Fruit fly (Drosophila melanogaster) whole organism, adult: ENCODE measurements around the gene CG10375.
A peak's percentile ranks its signal among the peaks of the same experiment; 100 is the strongest.

Experiments
- CG11617 ChIP-seq: fragments of 200-800 bp; sonication (Bioruptor generic); optimal IDR thresholded peaks from 2 replicates; lab custom pipeline; 2017; ENCODE audit warnings: mild to moderate bottlenecking, missing biosample characterization, missing genetic modification reagents, missing genetic modification characterization
- CG12768 ChIP-seq: fragments of 200-800 bp; sonication (Bioruptor generic); optimal IDR thresholded peaks from 2 replicates; lab custom pipeline; 2017; ENCODE audit warnings: missing biosample characterization, missing genetic modification characterization, mild to moderate bottlenecking, moderate library complexity, missing genetic modification reagents
- CG14711 ChIP-seq: fragments of 200-800 bp; sonication (Bioruptor generic); optimal IDR thresholded peaks from 2 replicates; lab custom pipeline; 2018; ENCODE audit warnings: missing biosample characterization, mild to moderate bottlenecking, missing genetic modification characterization, moderate library complexity
- CG1620 ChIP-seq: fragments of 200-800 bp; sonication (Bioruptor generic); optimal IDR thresholded peaks from 2 replicates; lab custom pipeline; 2016; ENCODE audit warnings: missing biosample characterization, missing genetic modification characterization
- CG33017 ChIP-seq: fragments of 200-800 bp; sonication (Bioruptor generic); optimal IDR thresholded peaks from 2 replicates; lab custom pipeline; 2018; ENCODE audit warnings: missing biosample characterization, mild to moderate bottlenecking, missing genetic modification characterization, moderate library complexity
- CG5204 ChIP-seq: fragments of 200-800 bp; sonication (Bioruptor generic); optimal IDR thresholded peaks from 2 replicates; lab custom pipeline; 2016; ENCODE audit warnings: missing biosample characterization, missing genetic modification characterization
- CG7045 ChIP-seq: fragments of 200-800 bp; sonication (Bioruptor generic); optimal IDR thresholded peaks from 2 replicates; lab custom pipeline; 2017; ENCODE audit warnings: missing biosample characterization, mild to moderate bottlenecking, missing genetic modification characterization
- CG7101 ChIP-seq: fragments of 200-800 bp; sonication (Bioruptor generic); optimal IDR thresholded peaks from 2 replicates; lab custom pipeline; 2018; ENCODE audit warnings: missing biosample characterization, mild to moderate bottlenecking, missing genetic modification characterization, moderate library complexity
- Clk ChIP-seq: fragments of 200-800 bp; sonication (Bioruptor generic); optimal IDR thresholded peaks from 2 replicates; lab custom pipeline; 2017; ENCODE audit warnings: missing biosample characterization, missing genetic modification characterization
- Crg-1 ChIP-seq: fragments of 200-800 bp; sonication (Bioruptor generic); optimal IDR thresholded peaks from 2 replicates; lab custom pipeline; 2016; ENCODE audit warnings: missing biosample characterization, missing genetic modification characterization
- Hr96 ChIP-seq: fragments of 200-800 bp; sonication (Bioruptor generic); optimal IDR thresholded peaks from 2 replicates; lab custom pipeline; 2016; ENCODE audit warnings: missing biosample characterization, missing genetic modification characterization
- Mnt ChIP-seq: fragments of 200-800 bp; sonication (Bioruptor generic); optimal IDR thresholded peaks from 2 replicates; lab custom pipeline; 2016; ENCODE audit warnings: missing biosample characterization, mild to moderate bottlenecking, missing genetic modification characterization
- bab1 ChIP-seq: fragments of 200-800 bp; sonication (Bioruptor generic); optimal IDR thresholded peaks from 3 replicates; lab custom pipeline; 2019; ENCODE audit warnings: missing biosample characterization, mild to moderate bottlenecking, missing genetic modification characterization, moderate library complexity
- cic ChIP-seq: fragments of 200-800 bp; sonication (Bioruptor generic); optimal IDR thresholded peaks from 2 replicates; lab custom pipeline; 2017; ENCODE audit warnings: missing biosample characterization, mild to moderate bottlenecking, missing genetic modification characterization, moderate library complexity
- cnc ChIP-seq, 2 experiments: fragments of >200 bp; optimal IDR thresholded peaks; 2 replicates each; lab custom pipeline; 2017
- kay ChIP-seq: fragments of 200-800 bp; sonication (Bioruptor generic); peaks from one replicate; lab custom pipeline; 2016; ENCODE audit warnings: missing biosample characterization, missing genetic modification characterization, borderline replicate concordance
- ovo ChIP-seq: fragments of 200-800 bp; sonication (Bioruptor generic); optimal IDR thresholded peaks from 2 replicates; lab custom pipeline; 2016; ENCODE audit warnings: missing biosample characterization, missing genetic modification characterization
- pad ChIP-seq: fragments of 200-800 bp; sonication (Bioruptor generic); optimal IDR thresholded peaks from 3 replicates; lab custom pipeline; 2017; ENCODE audit warnings: missing biosample characterization, missing genetic modification characterization, mild to moderate bottlenecking, moderate library complexity, missing genetic modification reagents
- tj ChIP-seq: fragments of 200-800 bp; sonication (Bioruptor generic); optimal IDR thresholded peaks from 3 replicates; lab custom pipeline; 2017; ENCODE audit warnings: missing biosample characterization, mild to moderate bottlenecking, missing genetic modification characterization, moderate library complexity
- toe ChIP-seq: fragments of 200-800 bp; sonication (Bioruptor generic); optimal IDR thresholded peaks from 2 replicates; lab custom pipeline; 2016; ENCODE audit warnings: missing biosample characterization, missing genetic modification characterization

CG10375 gene

dm6 chr3R:23767417-23767853 is at the start of gene CG10375, which contains the start of gene CG10214:
Gene CG10375 (plus strand): TSS chr3R:23767712.
Gene CG10214 (minus strand): TSS chr3R:23767488.
- TF ChIP-seq CG33017 (tag; lab: Kevin White, UChicago) (peak; percentile 72), cic (GFP tag; lab: Kevin White, UChicago) (peak; percentile 39), bab1 (peak; percentile 82), Clk (GFP tag; lab: Kevin White, UChicago) (peak; percentile 38), pad (peak; percentile 68), cnc (optimal IDR thresholded peaks at IDR 0.05; lab: Kevin White, UChicago) (no peak), kay (GFP tag; lab: Kevin White, UChicago) (no peak), CG12768 (GFP tag; lab: Kevin White, UChicago) (peak; percentile 72), Mnt (GFP tag; lab: Kevin White, UChicago) (peak; percentile 94), CG14711 (peak; percentile 78), CG7101 (tag; lab: Kevin White, UChicago) (peak; percentile 81), ovo (peak; percentile 45), toe (GFP tag; lab: Kevin White, UChicago) (no peak), CG11617 (GFP tag; lab: Kevin White, UChicago) (peak; percentile 74), CG1620 (GFP tag; lab: Kevin White, UChicago) (peak; percentile 70), Crg-1 (GFP tag; lab: Kevin White, UChicago) (peak; percentile 82), Hr96 (GFP tag; lab: Kevin White, UChicago) (peak; percentile 65), tj (GFP tag; lab: Kevin White, UChicago) (peak; percentile 10), CG7045 (GFP tag; lab: Kevin White, UChicago) (peak; percentile 64), CG5204 (no peak)

DNA sequence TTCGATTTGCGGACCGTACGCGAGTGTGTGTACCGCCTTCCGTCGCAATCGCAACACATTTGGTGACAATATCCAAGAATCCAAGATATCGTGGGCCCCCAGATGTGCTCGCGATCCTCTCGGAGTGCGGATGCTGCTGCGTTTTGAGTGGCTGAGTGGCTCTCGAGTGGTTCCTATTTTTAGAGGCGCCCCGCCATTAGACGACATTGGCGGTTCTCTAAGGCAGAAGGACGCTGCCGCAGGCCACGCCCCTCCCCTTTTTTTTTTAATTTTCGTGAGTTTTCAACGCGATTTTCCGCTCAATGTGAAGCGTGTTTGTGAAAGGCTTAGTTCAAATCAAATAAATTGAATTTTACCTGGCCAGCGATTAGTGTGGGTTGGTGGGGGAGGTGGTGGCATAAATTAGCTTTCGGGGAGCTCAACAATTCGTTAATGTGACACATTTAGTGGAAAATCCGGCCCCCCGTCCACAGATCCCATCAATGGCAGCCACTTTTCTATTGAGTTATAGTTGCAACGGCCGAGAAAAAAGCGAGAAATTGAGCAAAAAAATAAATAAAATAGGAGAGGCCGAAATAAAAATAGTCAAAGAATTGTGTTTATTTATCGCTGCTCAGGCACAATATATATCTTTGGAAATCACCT is 49.1 kb upstream of the CG10375 start, which contains the start of gene nau:
Gene nau, minus strand, starts transcription at position 61 of the 645 bp plus-strand sequence.
- no peak for TF ChIP-seq CG11617 (GFP tag; lab: Kevin White, UChicago)
- no peak for TF ChIP-seq CG7045 (GFP tag; lab: Kevin White, UChicago)
- no peak for TF ChIP-seq Mnt (GFP tag; lab: Kevin White, UChicago)
- TF ChIP-seq Clk (GFP tag; lab: Kevin White, UChicago), result no peak
- no peak for TF ChIP-seq CG12768 (GFP tag; lab: Kevin White, UChicago)

- TF ChIP-seq cic (GFP tag; lab: Kevin White, UChicago) (no peak), Clk (GFP tag; lab: Kevin White, UChicago) (no peak)
These were observed 46.0 kb upstream of the CG10375 start, which contains the start of gene CG10232 for dm6 chr3R:23721525-23721924. Gene CG10232 (minus strand): TSS chr3R:23721625.

DNA sequence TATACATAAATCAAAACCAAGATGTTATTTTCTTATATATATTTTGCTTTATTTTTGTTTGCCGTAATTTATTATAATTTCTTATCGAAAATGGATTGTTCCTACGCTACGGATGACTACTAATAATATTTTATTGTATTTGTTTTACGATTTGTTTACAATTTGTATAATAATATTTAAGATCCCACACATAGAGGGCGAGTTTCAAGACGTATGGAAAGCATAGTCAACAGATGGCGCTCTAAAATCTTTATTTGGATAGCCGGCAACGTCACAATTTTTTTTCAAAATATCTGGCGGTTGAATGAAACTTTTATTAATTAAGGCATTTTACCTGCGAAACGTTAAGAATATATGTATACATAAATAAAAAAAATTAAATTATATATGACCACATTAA is 45.6 kb upstream of the CG10375 start:
- TF ChIP-seq CG7101 (tag; lab: Kevin White, UChicago) (peak; percentile 58), CG7045 (GFP tag; lab: Kevin White, UChicago) (peak; percentile 30), pad (no peak), CG14711 (no peak), CG1620 (GFP tag; lab: Kevin White, UChicago) (peak; percentile 60), Crg-1 (GFP tag; lab: Kevin White, UChicago) (peak; percentile 35), CG33017 (tag; lab: Kevin White, UChicago) (peak; percentile 12), ovo (no peak), Clk (GFP tag; lab: Kevin White, UChicago) (no peak), Hr96 (GFP tag; lab: Kevin White, UChicago) (peak; percentile 36), Mnt (GFP tag; lab: Kevin White, UChicago) (peak; percentile 35), kay (GFP tag; lab: Kevin White, UChicago) (peak; percentile 83), bab1 (peak; percentile 78), toe (GFP tag; lab: Kevin White, UChicago) (peak; percentile 58), cic (GFP tag; lab: Kevin White, UChicago) (peak; percentile 25), CG12768 (GFP tag; lab: Kevin White, UChicago) (no peak)

DNA sequence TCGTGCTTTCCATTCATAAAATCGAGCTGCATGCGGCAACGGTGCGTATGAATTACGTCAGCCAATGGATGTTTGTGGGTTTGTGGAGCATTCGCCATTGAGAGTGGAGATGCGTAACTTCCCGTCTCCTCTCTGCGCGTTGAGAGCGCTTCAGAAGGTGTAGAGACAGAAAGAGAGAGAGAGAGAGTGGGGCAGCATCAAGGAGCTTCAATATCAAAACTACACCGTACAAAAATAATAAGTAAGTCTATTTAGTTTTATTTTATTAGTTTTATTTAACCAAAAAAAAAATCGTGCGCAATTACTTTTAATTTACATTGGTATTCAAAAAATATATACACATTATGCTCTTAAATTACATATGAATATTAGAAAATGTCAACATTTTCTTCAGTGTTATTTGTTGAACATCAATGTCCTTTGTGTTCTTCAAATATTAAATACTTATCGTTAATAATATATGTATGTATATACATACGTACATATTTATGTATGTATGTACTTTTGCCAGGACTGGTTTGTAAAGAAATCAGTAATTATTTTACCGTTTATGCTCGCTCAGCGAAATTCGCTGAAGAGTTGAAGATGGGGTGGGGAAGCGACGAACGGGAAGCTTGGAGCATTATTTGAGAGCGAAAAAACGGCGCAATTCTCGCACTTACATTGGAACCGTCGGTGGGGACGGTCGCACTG is 44.7 kb upstream of the CG10375 start, which contains the start of gene CG10365:
Gene CG10365, plus strand, starts transcription at position 652 of the 693 bp plus-strand sequence.
- TF ChIP-seq kay (GFP tag; lab: Kevin White, UChicago), result peak; percentile 81
- no peak for TF ChIP-seq cic (GFP tag; lab: Kevin White, UChicago)
- TF ChIP-seq Mnt (GFP tag; lab: Kevin White, UChicago), result no peak
- no peak for TF ChIP-seq toe (GFP tag; lab: Kevin White, UChicago)
- no peak for TF ChIP-seq CG1620 (GFP tag; lab: Kevin White, UChicago)
- TF ChIP-seq tj (GFP tag; lab: Kevin White, UChicago), result peak; percentile 98
- TF ChIP-seq CG7101 (tag; lab: Kevin White, UChicago), result peak; percentile 78
- TF ChIP-seq Clk (GFP tag; lab: Kevin White, UChicago), result no peak
- peak; percentile 27 for TF ChIP-seq CG5204
- TF ChIP-seq CG11617 (GFP tag; lab: Kevin White, UChicago), result no peak
- TF ChIP-seq bab1, result no peak
- no peak for TF ChIP-seq CG12768 (GFP tag; lab: Kevin White, UChicago)
- peak; percentile 83 for TF ChIP-seq CG33017 (tag; lab: Kevin White, UChicago)
- no peak for TF ChIP-seq Crg-1 (GFP tag; lab: Kevin White, UChicago)
- TF ChIP-seq CG14711, result peak; percentile 83
- peak; percentile 98 for TF ChIP-seq pad
- peak; percentile 73 for TF ChIP-seq CG7045 (GFP tag; lab: Kevin White, UChicago)
- TF ChIP-seq cnc (optimal IDR thresholded peaks at IDR 0.05; lab: Kevin White, UChicago), result no peak
